Worm (Caenorhabditis elegans): Measurements from ENCODE around the gene ver-3.
A peak's percentile ranks its signal among the peaks of the same experiment; 100 is the strongest.

DNA sequence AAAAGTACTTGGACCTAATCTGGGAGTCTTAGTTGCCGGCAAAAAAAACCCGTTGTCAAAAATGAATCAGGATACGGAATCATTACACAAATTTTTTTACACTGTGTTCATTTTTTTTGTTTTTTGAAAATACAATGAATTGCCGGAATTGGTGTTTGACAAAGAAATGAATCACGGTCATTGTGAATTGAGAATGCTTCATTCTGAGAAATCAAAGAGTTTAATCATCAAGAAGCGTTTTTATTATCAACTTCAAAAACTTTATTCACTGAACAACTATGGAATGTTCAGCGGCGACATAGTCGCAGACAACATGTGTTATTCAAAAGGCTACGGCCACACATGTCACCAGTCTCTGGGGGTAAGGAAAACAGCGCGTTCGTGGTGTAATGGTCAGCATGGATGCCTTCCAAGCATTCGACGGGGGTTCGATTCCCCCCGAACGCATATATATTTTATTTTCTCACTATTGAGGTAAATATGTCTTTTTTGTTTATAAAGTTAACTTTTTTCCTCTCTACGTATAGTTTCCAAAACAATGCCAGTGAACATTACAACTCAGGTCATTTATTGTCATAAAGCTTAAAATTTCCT is 28.7 kb upstream of the ver-3 start, which contains the start of gene nas-10:
- TF ChIP-seq klf-2 (GFP tag; conservative IDR thresholded peaks at IDR 0.05) (peak; percentile 87), ref-1 (GFP tag; conservative IDR thresholded peaks at IDR 0.05) (peak; percentile 75), ztf-29 (GFP tag; IDR thresholded peaks at IDR 0.05) (peak; percentile 82), med-1 (GFP tag; optimal IDR thresholded peaks at IDR 0.05; ENCODE audit: insufficient read depth) (no peak), T22C8.4 (GFP tag; IDR thresholded peaks at IDR 0.05) (peak; percentile 90), tab-1 (GFP tag; IDR thresholded peaks at IDR 0.05) (peak; percentile 90), ztf-23 (GFP tag; IDR thresholded peaks at IDR 0.05) (peak; percentile 95)
